Worm (Caenorhabditis elegans) whole organism, L1 larva: ENCODE results near the gene vab-1.

Source experiments
- ama-1 ChIP-seq: fragments of 150-350 bp; optimal IDR thresholded peaks from 2 replicates; lab custom pipeline; 2014
- efl-3 ChIP-seq: fragments of 200-800 bp; sonication (Bioruptor generic); optimal IDR thresholded peaks from 2 replicates; lab custom pipeline; 2018; ENCODE audit warnings: mild to moderate bottlenecking, missing genetic modification characterization, missing compliant biosample characterization
- egl-27 ChIP-seq, 2 experiments: fragments of 150-350 bp in 1 of 2; sonication (generic microtip); optimal IDR thresholded peaks; 3 replicates each; lab custom pipeline; 2017 to 2018; ENCODE audit warnings: missing biosample characterization in 2 of 2, missing genetic modification characterization in 2 of 2, missing genetic modification reagents in 2 of 2
- hpl-2 ChIP-seq: fragments of 150-350 bp; optimal IDR thresholded peaks from 2 replicates; lab custom pipeline; 2014; ENCODE audit warnings: missing biosample characterization, missing genetic modification reagents, missing genetic modification characterization
- jun-1 ChIP-seq: fragments of 150-350 bp; optimal IDR thresholded peaks from 2 replicates; lab custom pipeline; 2014; ENCODE audit warnings: missing biosample characterization, missing genetic modification reagents, missing genetic modification characterization
- mef-2 ChIP-seq: fragments of 150-350 bp; optimal IDR thresholded peaks from 2 replicates; lab custom pipeline; 2014; ENCODE audit warnings: missing biosample characterization, missing genetic modification characterization
- nhr-237 ChIP-seq: fragments of 150-350 bp; optimal IDR thresholded peaks from 2 replicates; lab custom pipeline; 2014; ENCODE audit warnings: missing biosample characterization, missing genetic modification characterization
- nhr-77 ChIP-seq: fragments of 150-350 bp; optimal IDR thresholded peaks from 2 replicates; lab custom pipeline; 2014; ENCODE audit warnings: missing biosample characterization, missing genetic modification characterization
- rnt-1 ChIP-seq: sonication (generic microtip); optimal IDR thresholded peaks from 2 replicates; lab custom pipeline; 2016; ENCODE audit warnings: mild to moderate bottlenecking, missing genetic modification characterization, moderate library complexity, missing compliant biosample characterization
- tbx-2 ChIP-seq: sonication (generic microtip); optimal IDR thresholded peaks from 2 replicates; lab custom pipeline; 2016; ENCODE audit warnings: missing genetic modification characterization, missing compliant biosample characterization
- unc-62 ChIP-seq: fragments of 150-350 bp; optimal IDR thresholded peaks from 2 replicates; lab custom pipeline; 2014; ENCODE audit warnings: missing biosample characterization, missing genetic modification reagents, missing genetic modification characterization
- zag-1 ChIP-seq: fragments of 150-350 bp; optimal IDR thresholded peaks from 2 replicates; lab custom pipeline; 2014; ENCODE audit warnings: missing biosample characterization, missing genetic modification characterization
- ztf-4 ChIP-seq: fragments of 150-350 bp; optimal IDR thresholded peaks from 2 replicates; lab custom pipeline; 2014; ENCODE audit warnings: missing biosample characterization, missing genetic modification characterization

DNA sequence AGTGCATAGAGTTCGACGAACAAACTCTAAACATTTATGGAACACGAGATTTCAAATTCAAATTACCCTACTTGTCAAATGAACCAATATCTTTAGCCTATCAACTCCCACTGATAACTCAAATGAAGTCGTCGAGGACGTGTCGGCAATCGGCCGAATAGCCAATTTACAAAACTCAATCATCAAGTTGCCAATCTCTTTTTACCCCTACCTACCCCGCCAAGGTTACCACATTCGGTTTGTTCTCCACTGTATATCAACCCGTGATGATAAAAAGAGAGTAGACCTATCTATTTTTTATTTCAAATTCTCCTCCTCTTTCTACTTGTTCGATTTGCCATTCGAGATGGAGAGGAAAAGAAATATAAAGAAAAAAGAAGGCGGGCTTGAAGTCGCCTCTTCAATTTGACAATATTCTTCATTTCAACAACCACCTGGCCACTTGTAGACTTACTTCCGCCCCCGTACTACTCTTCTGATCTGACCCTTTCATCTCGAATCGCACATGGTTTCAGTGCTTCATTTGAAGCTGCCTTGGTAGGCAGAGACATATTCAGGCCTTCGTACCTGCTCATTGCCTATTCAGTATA lies 21.7 kb upstream of the vab-1 start:
- TF ChIP-seq egl-27 (tag; optimal IDR thresholded peaks at IDR 0.05; lab: Kevin White, UChicago) (no peak), tbx-2 (tag; lab: Kevin White, UChicago) (no peak), ama-1 (lab: Kevin White, UChicago) (no peak), ztf-4 (no peak), rnt-1 (no peak), jun-1 (tag; lab: Kevin White, UChicago) (no peak), zag-1 (tag; lab: Kevin White, UChicago) (no peak), hpl-2 (no peak), nhr-237 (tag; lab: Kevin White, UChicago) (no peak), unc-62 (GFP tag; lab: Kevin White, UChicago) (no peak), mef-2 (tag; lab: Kevin White, UChicago) (no peak), efl-3 (no peak), nhr-77 (tag; lab: Kevin White, UChicago) (no peak)
